Worm (Caenorhabditis elegans) whole organism, late embryonic: ENCODE measurements around the gene cha-1.

ENCODE experiments used
- C08G9.2 ChIP-seq: sonication (generic microtip); optimal IDR thresholded peaks from 2 replicates; lab custom pipeline; 2016; ENCODE audit warnings: mild to moderate bottlenecking, missing genetic modification characterization, moderate library complexity, missing compliant biosample characterization
- F13H6.1 ChIP-seq: sonication (generic microtip); optimal IDR thresholded peaks from 2 replicates; lab custom pipeline; 2016; ENCODE audit warnings: missing genetic modification characterization, missing compliant biosample characterization
- K02D7.2 ChIP-seq: sonication (generic microtip); optimal IDR thresholded peaks from 2 replicates; lab custom pipeline; 2017; ENCODE audit warnings: mild to moderate bottlenecking, missing genetic modification characterization, missing compliant biosample characterization
- T23F11.4 ChIP-seq: fragments of 200-800 bp; sonication (Bioruptor generic); optimal IDR thresholded peaks from 2 replicates; lab custom pipeline; 2018; ENCODE audit warnings: mild to moderate bottlenecking, missing genetic modification characterization, missing compliant biosample characterization
- Y22D7AL.16 ChIP-seq: sonication (generic microtip); optimal IDR thresholded peaks from 2 replicates; lab custom pipeline; 2016; ENCODE audit warnings: missing genetic modification characterization, missing compliant biosample characterization
- ceh-18 ChIP-seq: sonication (generic microtip); optimal IDR thresholded peaks from 2 replicates; lab custom pipeline; 2016; ENCODE audit warnings: missing genetic modification characterization, missing compliant biosample characterization
- ceh-22 ChIP-seq: sonication (generic microtip); optimal IDR thresholded peaks from 2 replicates; lab custom pipeline; 2017; ENCODE audit warnings: missing biosample characterization, missing genetic modification characterization
- ceh-31 ChIP-seq: sonication (generic microtip); optimal IDR thresholded peaks from 2 replicates; lab custom pipeline; 2016; ENCODE audit warnings: missing genetic modification characterization, missing compliant biosample characterization
- ceh-48 ChIP-seq: sonication (generic microtip); optimal IDR thresholded peaks from 2 replicates; lab custom pipeline; 2016; ENCODE audit warnings: missing genetic modification characterization, inconsistent platforms, missing compliant biosample characterization
- dve-1 ChIP-seq: sonication (generic microtip); optimal IDR thresholded peaks from 2 replicates; lab custom pipeline; 2017; ENCODE audit warnings: antibody characterized with exemption, mild to moderate bottlenecking, missing genetic modification characterization, missing compliant biosample characterization
- fax-1 ChIP-seq: sonication (generic microtip); optimal IDR thresholded peaks from 2 replicates; lab custom pipeline; 2016; ENCODE audit warnings: missing genotype, missing genetic modification characterization, missing compliant biosample characterization
- fkh-10 ChIP-seq: fragments of 150-350 bp; optimal IDR thresholded peaks from 2 replicates; lab custom pipeline; 2014; ENCODE audit warnings: missing biosample characterization, missing genetic modification reagents, missing genetic modification characterization
- fkh-6 ChIP-seq: sonication (generic microtip); optimal IDR thresholded peaks from 2 replicates; lab custom pipeline; 2016; ENCODE audit warnings: missing genetic modification characterization, missing compliant biosample characterization
- gmeb-2 ChIP-seq: sonication (generic microtip); optimal IDR thresholded peaks from 2 replicates; lab custom pipeline; 2016; ENCODE audit warnings: missing genetic modification characterization, inconsistent platforms, missing compliant biosample characterization
- hlh-13 ChIP-seq: fragments of 200-800 bp; sonication (Bioruptor generic); optimal IDR thresholded peaks from 2 replicates; lab custom pipeline; 2018; ENCODE audit warnings: mild to moderate bottlenecking, missing genetic modification characterization, missing compliant biosample characterization
- hlh-30 ChIP-seq: sonication (generic microtip); optimal IDR thresholded peaks from 2 replicates; lab custom pipeline; 2017; ENCODE audit warnings: antibody characterized with exemption, missing genetic modification characterization, missing compliant biosample characterization; ENCODE audit not compliant: insufficient read depth
- hlh-6 ChIP-seq: sonication (generic microtip); optimal IDR thresholded peaks from 2 replicates; lab custom pipeline; 2016; ENCODE audit warnings: missing genotype, missing genetic modification characterization, missing compliant biosample characterization
- hlh-8 ChIP-seq: sonication (generic microtip); optimal IDR thresholded peaks from 2 replicates; lab custom pipeline; 2016; ENCODE audit warnings: missing genotype, missing genetic modification characterization, missing compliant biosample characterization
- lim-6 ChIP-seq: sonication (generic microtip); optimal IDR thresholded peaks from 2 replicates; lab custom pipeline; 2016; ENCODE audit warnings: missing genetic modification characterization, missing compliant biosample characterization
- lin-11 ChIP-seq: fragments of 200-800 bp; sonication (Bioruptor generic); optimal IDR thresholded peaks from 2 replicates; lab custom pipeline; 2018; ENCODE audit warnings: mild to moderate bottlenecking, missing genetic modification characterization, missing compliant biosample characterization
- madf-2 ChIP-seq: sonication (generic microtip); optimal IDR thresholded peaks from 2 replicates; lab custom pipeline; 2017; ENCODE audit warnings: missing genetic modification characterization, missing compliant biosample characterization
- nhr-232 ChIP-seq: sonication (generic microtip); optimal IDR thresholded peaks from 2 replicates; lab custom pipeline; 2016; ENCODE audit warnings: missing genetic modification characterization, missing compliant biosample characterization
- odd-2 ChIP-seq: sonication (generic microtip); optimal IDR thresholded peaks from 2 replicates; lab custom pipeline; 2017; ENCODE audit warnings: antibody characterized with exemption, mild to moderate bottlenecking, missing genetic modification characterization, missing compliant biosample characterization
- pag-3 ChIP-seq: sonication (generic microtip); optimal IDR thresholded peaks from 2 replicates; lab custom pipeline; 2016; ENCODE audit warnings: missing compliant biosample characterization, missing genetic modification characterization, borderline replicate concordance
- pat-9 ChIP-seq: fragments of 200-800 bp; sonication (Bioruptor generic); optimal IDR thresholded peaks from 2 replicates; lab custom pipeline; 2018; ENCODE audit warnings: mild to moderate bottlenecking, missing genetic modification characterization, moderate library complexity, missing compliant biosample characterization
- pax-1 ChIP-seq: fragments of 150-350 bp; optimal IDR thresholded peaks from 2 replicates; lab custom pipeline; 2014; ENCODE audit warnings: missing biosample characterization, missing genetic modification characterization
- pha-2 ChIP-seq: sonication (generic microtip); optimal IDR thresholded peaks from 2 replicates; lab custom pipeline; 2017; ENCODE audit warnings: mild to moderate bottlenecking, missing genetic modification characterization, missing compliant biosample characterization
- pqm-1 ChIP-seq: sonication (generic microtip); optimal IDR thresholded peaks from 2 replicates; lab custom pipeline; 2016; ENCODE audit warnings: missing genetic modification characterization, missing compliant biosample characterization
- sox-2 ChIP-seq: fragments of 200-800 bp; sonication (Bioruptor generic); IDR thresholded peaks from 2 replicates; pipeline ENCODE4 v1.3.6; 2022; ENCODE audit warnings: missing genetic modification reagents, missing genetic modification characterization, missing compliant biosample characterization
- sox-4 ChIP-seq: sonication (generic microtip); optimal IDR thresholded peaks from 2 replicates; lab custom pipeline; 2017; ENCODE audit warnings: mild to moderate bottlenecking, missing genetic modification characterization, inconsistent platforms, missing compliant biosample characterization
- syd-9 ChIP-seq: sonication (generic microtip); optimal IDR thresholded peaks from 2 replicates; lab custom pipeline; 2016; ENCODE audit warnings: mild to moderate bottlenecking, missing genetic modification characterization, moderate library complexity, missing compliant biosample characterization
- ttx-3 ChIP-seq: sonication (generic microtip); optimal IDR thresholded peaks from 2 replicates; lab custom pipeline; 2016; ENCODE audit warnings: missing genetic modification reagents, missing genetic modification characterization, missing compliant biosample characterization
- unc-3 ChIP-seq, 2 experiments: fragments of 200-800 bp in 1 of 2; sonication (Bioruptor generic) in 1 of 2; sonication (generic microtip) in 1 of 2; conservative IDR thresholded peaks in 1 of 2; optimal IDR thresholded peaks in 1 of 2; 2 replicates each; pipeline versions ENCODE4 v1.3.6 to Lab custom; 2016 to 2022; ENCODE audit warnings: missing compliant biosample characterization in 2 of 2, missing genetic modification characterization in 2 of 2, missing genetic modification reagents in 1 of 2
- unc-42 ChIP-seq: sonication (generic microtip); optimal IDR thresholded peaks from 2 replicates; lab custom pipeline; 2016; ENCODE audit warnings: missing genotype, missing genetic modification characterization, missing compliant biosample characterization
- ztf-16 ChIP-seq: sonication (generic microtip); optimal IDR thresholded peaks from 2 replicates; lab custom pipeline; 2017; ENCODE audit warnings: missing genetic modification characterization, missing compliant biosample characterization

The cha-1 gene

DNA sequence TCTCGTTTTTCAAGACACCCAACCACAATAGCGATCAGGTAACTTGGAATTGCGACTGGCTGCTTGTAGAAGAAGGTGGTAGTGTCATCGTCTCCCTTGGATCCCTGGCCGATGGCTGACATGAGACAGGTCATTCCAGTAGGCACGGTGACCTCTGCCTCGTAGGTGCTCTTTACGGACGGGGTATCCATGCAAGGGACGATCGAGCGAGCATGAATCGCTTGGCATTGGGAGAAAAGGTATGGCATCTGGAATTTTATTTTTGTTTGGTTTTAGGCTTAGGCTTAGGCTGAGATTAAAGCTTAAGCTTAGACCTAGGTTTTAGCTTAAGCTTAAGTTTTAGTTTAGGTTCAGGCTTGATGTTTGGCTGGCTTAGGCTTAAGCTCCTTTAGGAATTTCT, 13.5 kb downstream of the cha-1 start:
- TF ChIP-seq unc-3 (GFP tag; conservative IDR thresholded peaks at IDR 0.05; lab: Robert Waterston, UW): no peak
- TF ChIP-seq unc-3 (tag; optimal IDR thresholded peaks at IDR 0.05; lab: Kevin White, UChicago): no peak
- no peak for TF ChIP-seq hlh-6 (tag; lab: Kevin White, UChicago)
- TF ChIP-seq pax-1 (tag; lab: Kevin White, UChicago): no peak
- no peak for TF ChIP-seq hlh-30 (tag; lab: Kevin White, UChicago)
- TF ChIP-seq ztf-16: no peak
- no peak for TF ChIP-seq fkh-6 (tag; lab: Kevin White, UChicago)
- no peak for TF ChIP-seq K02D7.2
- no peak for TF ChIP-seq fkh-10 (GFP tag; lab: Kevin White, UChicago)
- no peak for TF ChIP-seq ceh-18
- no peak for TF ChIP-seq ceh-22 (tag; lab: Kevin White, UChicago)
- no peak for TF ChIP-seq C08G9.2
- no peak for TF ChIP-seq pat-9 (tag; lab: Kevin White, UChicago)
- no peak for TF ChIP-seq pqm-1 (tag; lab: Kevin White, UChicago)
- no peak for TF ChIP-seq hlh-8 (tag; lab: Kevin White, UChicago)
- no peak for TF ChIP-seq F13H6.1 (tag; lab: Kevin White, UChicago)
- no peak for TF ChIP-seq ceh-31 (tag; lab: Kevin White, UChicago)
- TF ChIP-seq fax-1 (tag; lab: Kevin White, UChicago): no peak
- TF ChIP-seq lim-6 (tag; lab: Kevin White, UChicago): no peak
- TF ChIP-seq, all 69 proteins: peak for 0

DNA sequence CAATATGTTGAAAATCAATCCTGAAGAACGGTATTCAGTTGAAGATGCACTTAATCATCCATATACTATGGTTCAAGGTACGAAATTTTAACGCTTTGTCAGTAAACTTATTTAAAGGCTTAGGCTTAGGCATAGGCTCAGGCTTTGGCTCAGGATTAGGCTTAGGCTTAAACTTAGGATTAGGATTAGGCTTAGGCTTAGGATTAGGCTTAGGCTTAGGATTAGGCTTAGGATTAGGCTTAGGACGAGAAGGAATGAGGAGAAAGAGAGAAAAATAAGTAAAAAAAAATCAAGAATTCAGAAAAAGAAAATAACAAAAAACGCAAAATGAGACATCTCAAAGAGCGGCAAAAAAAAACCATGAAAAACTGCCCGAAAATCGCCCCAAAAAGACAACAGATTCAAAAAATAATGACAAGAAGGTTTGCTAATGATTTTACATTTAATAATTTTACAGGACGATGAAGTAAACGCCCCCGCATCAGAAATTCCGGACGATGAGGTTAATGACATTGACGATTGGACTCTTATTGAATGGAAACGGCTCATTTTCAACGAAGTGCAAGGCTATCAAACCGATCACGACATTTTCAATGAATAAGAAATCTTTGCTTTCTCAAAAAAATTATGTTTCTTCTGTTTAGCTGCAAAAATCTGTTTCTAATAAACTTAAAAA, 15.8 kb downstream of the cha-1 start:
- TF ChIP-seq dve-1 (tag; lab: Kevin White, UChicago) (peak; percentile 97), madf-2 (tag; lab: Kevin White, UChicago) (no peak)

DNA sequence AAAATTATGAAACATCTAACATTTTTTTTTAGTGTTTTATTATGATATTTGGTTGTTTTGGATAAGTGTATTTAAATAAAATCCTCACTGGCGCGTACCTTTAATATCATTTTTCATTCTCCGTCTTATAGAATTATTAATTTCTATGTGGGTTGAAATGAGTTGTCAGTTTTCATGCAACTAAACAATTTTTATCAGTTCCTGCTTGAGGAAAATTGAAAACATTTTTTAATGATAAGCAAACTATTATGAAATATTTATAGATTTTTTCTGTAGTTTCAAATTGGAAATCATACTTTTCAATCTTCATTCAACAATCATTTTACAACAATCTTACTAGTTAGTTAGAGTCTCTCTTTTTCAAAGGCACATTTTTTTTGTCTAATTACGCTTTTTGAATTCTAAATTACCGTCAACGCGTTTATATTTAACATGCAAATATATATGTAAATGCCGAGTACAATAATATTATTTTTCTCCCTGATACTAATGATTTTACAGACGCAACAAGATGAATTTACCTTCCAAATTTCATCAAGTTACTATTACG, 18.1 kb downstream of the cha-1 start, which contains the start of the genes Y37E11B.10 and kgb-2:
Gene Y37E11B.10, minus strand, starts transcription at position 182 of the 550 bp plus-strand sequence.
Gene kgb-2, plus strand, starts transcription at position 500 of the 550 bp plus-strand sequence.
- TF ChIP-seq odd-2 (tag; lab: Kevin White, UChicago): no peak
- TF ChIP-seq ceh-48 (tag; lab: Kevin White, UChicago): no peak
- TF ChIP-seq Y22D7AL.16 (tag; lab: Kevin White, UChicago): no peak

DNA sequence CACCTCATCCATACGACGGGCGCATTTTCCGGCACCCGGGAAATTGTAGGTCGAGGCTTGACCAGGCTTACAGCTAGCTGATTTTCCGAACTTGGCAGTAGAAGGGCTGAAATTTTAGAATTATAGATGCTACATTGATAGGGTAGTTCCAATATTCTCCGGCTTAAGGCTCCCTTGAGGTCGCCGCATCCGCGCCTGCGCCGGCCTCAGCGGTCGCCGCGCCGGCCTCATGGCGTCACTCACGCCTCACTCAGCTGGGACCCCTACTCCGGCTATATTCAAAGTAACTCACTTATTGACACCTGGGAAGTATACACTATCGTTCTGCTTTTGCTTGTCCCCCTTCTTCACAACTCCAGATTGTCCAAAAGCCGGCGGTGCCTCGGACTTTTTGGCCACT, 20.4 kb downstream of the cha-1 start:
- TF ChIP-seq nhr-232 (no peak), fax-1 (tag; lab: Kevin White, UChicago) (no peak), sox-2 (no peak), hlh-6 (tag; lab: Kevin White, UChicago) (peak; percentile 13)

DNA sequence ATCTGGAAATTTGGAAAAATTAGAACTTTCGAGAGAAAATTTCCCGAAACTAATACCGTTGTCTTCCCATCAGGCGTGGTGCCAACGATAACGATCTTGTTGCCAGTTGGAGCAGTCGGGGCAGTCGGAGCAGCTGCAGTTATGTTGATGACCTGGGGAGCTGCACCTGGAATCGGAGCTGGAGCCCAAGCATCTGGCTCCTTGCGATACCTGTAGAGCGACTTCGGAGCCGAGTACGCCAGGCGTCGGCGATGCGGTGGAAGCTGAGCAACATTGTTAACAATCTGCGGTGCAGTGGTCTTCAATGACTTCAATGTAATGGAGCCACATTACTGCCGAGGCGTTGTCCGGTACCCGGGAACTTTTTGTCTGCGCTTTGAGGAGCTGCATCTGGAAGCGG, 22.7 kb downstream of the cha-1 start:
- TF ChIP-seq gmeb-2: no peak
- no peak for TF ChIP-seq unc-42 (tag; lab: Kevin White, UChicago)
- no peak for TF ChIP-seq ztf-16
- TF ChIP-seq pag-3 (tag; lab: Kevin White, UChicago): no peak
- TF ChIP-seq ceh-18: no peak
- TF ChIP-seq ttx-3 (tag; lab: Kevin White, UChicago): no peak
- no peak for TF ChIP-seq T23F11.4 (GFP tag; lab: Kevin White, UChicago)
- no peak for TF ChIP-seq syd-9
- no peak for TF ChIP-seq fkh-10 (GFP tag; lab: Kevin White, UChicago)
- no peak for TF ChIP-seq nhr-232
- no peak for TF ChIP-seq F13H6.1 (tag; lab: Kevin White, UChicago)
- TF ChIP-seq pha-2 (tag; lab: Kevin White, UChicago): no peak
- no peak for TF ChIP-seq hlh-30 (tag; lab: Kevin White, UChicago)
- no peak for TF ChIP-seq hlh-13 (GFP tag; lab: Kevin White, UChicago)
- no peak for TF ChIP-seq lin-11 (tag; lab: Kevin White, UChicago)
- TF ChIP-seq pqm-1 (tag; lab: Kevin White, UChicago): no peak
- TF ChIP-seq sox-4 (tag; lab: Kevin White, UChicago): no peak
